Worm (Caenorhabditis elegans) whole organism, midembryonic: ENCODE measurements around the gene fbxb-115.

Source experiments
- T22C8.4 ChIP-seq: fragments of 200-800 bp; sonication (Bioruptor generic); IDR thresholded peaks from 2 replicates; pipeline ENCODE4 v1.3.6; 2022; ENCODE audit warnings: missing genetic modification characterization, missing compliant biosample characterization
- flt-1 ChIP-seq: fragments of 200-800 bp; sonication (Bioruptor generic); IDR thresholded peaks from 2 replicates; pipeline ENCODE4 v1.3.6; 2022; ENCODE audit warnings: missing genetic modification characterization, missing compliant biosample characterization
- klf-2 ChIP-seq: fragments of 200-800 bp; sonication (Bioruptor generic); conservative IDR thresholded peaks from 2 replicates; pipeline ENCODE4 v1.3.6; 2022; ENCODE audit warnings: missing genetic modification reagents, missing genetic modification characterization, missing compliant biosample characterization
- ztf-29 ChIP-seq: fragments of 200-800 bp; sonication (Bioruptor generic); IDR thresholded peaks from 2 replicates; pipeline ENCODE4 v1.3.6; 2022; ENCODE audit warnings: missing genetic modification reagents, missing genetic modification characterization, missing compliant biosample characterization

DNA sequence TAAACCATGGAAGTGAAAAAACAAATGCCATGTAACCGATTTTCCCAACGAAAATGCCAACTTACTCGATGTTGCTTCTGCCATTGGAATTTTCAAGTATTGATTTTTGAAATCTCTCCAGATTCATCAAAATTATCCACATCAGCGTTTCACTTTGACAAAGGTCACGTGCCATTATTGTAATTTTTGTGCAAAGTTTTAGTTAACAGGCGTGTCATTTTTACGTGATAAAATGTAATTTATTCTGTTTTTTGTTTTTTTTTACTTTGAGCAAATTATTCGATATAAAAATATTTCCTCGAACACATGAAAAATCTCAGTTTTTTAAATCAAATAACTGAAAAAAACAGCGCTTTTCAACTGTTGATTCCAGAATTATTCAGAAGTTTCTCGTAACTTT, 22.3 kb upstream of the fbxb-115 start, which contains the start of gene F21D9.2:
- no peak for TF ChIP-seq T22C8.4 (GFP tag; lab: Robert Waterston, UW)
- no peak for TF ChIP-seq klf-2 (GFP tag; lab: Robert Waterston, UW)
- TF ChIP-seq flt-1 (GFP tag; lab: Robert Waterston, UW) = no peak
- TF ChIP-seq ztf-29 (GFP tag; lab: Robert Waterston, UW) = no peak
